Fruit fly (Drosophila melanogaster): ENCODE data around the gene CG10561.
A peak's percentile ranks its signal among the peaks of the same experiment; 100 is the strongest.

The CG10561 gene

DNA sequence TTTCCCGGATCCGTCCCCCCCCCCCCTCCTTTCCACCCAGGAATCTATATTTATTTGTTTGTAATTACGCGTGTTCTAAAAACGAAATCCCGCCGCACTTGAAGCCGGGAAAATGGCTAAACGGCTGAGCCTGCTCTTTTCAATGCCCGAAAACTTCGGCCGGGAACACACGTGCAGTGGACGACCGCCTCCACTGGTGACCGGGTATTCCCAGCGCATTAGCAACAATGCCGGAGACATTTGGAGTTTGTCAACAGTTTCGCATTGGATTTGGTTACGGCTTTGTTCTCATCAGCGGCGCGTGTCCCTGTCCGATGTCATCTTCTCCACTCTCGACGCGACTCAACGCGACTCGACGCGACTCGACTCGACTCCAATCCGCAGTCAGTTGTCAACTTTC, 9.8 kb upstream of the CG10561 start:
- TF ChIP-seq Hr39 (optimal IDR thresholded peaks at IDR 0.05) = peak; percentile 1
- no peak for TF ChIP-seq CG4617 (GFP tag; optimal IDR thresholded peaks at IDR 0.05; ENCODE audit: borderline replicate concordance)
- TF ChIP-seq tx (GFP tag; optimal IDR thresholded peaks at IDR 0.05) = no peak
- TF ChIP-seq Hey (tag; optimal IDR thresholded peaks at IDR 0.05) = peak; percentile 92
- peak; percentile 24 for TF ChIP-seq Ets65A (GFP tag)
- no peak for TF ChIP-seq Rfx (GFP tag; IDR thresholded peaks at IDR 0.05)

DNA sequence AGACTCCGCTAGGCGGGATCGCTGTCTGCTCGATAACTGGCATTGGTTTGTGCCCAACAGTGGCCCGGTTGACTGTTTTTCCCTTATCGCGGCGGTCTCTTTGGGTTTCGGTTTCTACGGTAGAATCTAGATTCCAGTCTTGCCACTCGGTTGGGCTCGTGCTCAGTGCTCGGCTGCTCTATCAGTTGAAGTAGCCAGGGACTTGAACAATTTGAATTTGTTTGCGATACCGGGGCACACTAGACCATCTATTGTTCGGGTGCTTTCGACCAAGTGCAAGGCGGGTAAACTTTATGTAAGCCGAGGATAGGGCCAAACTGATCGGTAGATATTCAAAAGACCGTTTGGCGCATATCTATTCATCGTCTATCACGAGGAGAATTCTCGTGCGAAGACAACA, 8.0 kb upstream of the CG10561 start:
- peak; percentile 69 for TF ChIP-seq exex (tag; optimal IDR thresholded peaks at IDR 0.05)
- no peak for TF ChIP-seq crp (GFP tag; optimal IDR thresholded peaks at IDR 0.05)
- TF ChIP-seq Sry-β (GFP tag; optimal IDR thresholded peaks at IDR 0.05) = no peak
- TF ChIP-seq Deaf1 (tag; optimal IDR thresholded peaks at IDR 0.05) = peak; percentile 84
- TF ChIP-seq Hey (tag; optimal IDR thresholded peaks at IDR 0.05) = peak; percentile 46
- TF ChIP-seq sug (tag; optimal IDR thresholded peaks at IDR 0.05) = peak; percentile 32
- peak; percentile 76 for TF ChIP-seq grn (GFP tag; optimal IDR thresholded peaks at IDR 0.05)
- 0 out of 3 replicates have a peak, but pooled peaks have one; percentile 10 for TF ChIP-seq so (GFP tag; IDR thresholded peaks at IDR 0.05)
- TF ChIP-seq mirr (GFP tag; optimal IDR thresholded peaks at IDR 0.05) = peak; percentile 78
- peak; percentile 43 for TF ChIP-seq cwo (GFP tag; optimal IDR thresholded peaks at IDR 0.05)

DNA sequence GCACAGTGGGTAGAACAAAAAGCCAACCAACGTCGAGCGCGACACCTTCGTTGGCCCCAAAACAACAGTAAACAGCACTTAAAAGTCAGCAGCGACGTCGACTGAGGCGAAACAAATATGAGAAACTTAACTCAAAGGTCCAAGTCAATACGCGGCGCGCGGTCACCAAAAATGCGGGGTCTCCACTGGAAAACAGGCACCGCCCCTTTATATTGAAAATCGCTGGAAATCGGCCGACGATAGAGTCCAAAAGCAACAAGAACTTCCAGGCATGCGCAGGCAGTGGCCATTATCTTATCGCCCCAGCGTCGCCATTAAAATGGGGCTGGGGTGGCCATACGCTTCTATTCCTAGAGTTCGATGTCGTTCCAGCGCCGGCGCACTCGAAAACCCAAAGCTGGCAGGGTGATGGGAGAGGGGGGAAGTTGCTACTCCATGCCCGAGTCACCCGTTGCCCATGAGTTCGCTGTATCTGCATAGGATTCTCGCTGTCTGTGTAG, 5.8 kb upstream of the CG10561 start, which contains the start of gene Lim3:
Gene Lim3 (minus strand): TSS at position 51 of the 500 bp plus-strand sequence.
- TF ChIP-seq sug (tag; optimal IDR thresholded peaks at IDR 0.05) = peak; percentile 8
- TF ChIP-seq ewg (GFP tag; optimal IDR thresholded peaks at IDR 0.05) = peak; percentile 97
- TF ChIP-seq prd (optimal IDR thresholded peaks at IDR 0.05) = no peak
- TF ChIP-seq prd (GFP tag; IDR thresholded peaks at IDR 0.05) = no peak
- no peak for TF ChIP-seq dpn (GFP tag; optimal IDR thresholded peaks at IDR 0.05)
- no peak for TF ChIP-seq CG9609 (GFP tag; optimal IDR thresholded peaks at IDR 0.05)
- 0 out of 3 replicates have a peak, but pooled peaks have one; percentile 34 for TF ChIP-seq vnd (GFP tag; IDR thresholded peaks at IDR 0.05; ENCODE audit: partially characterized antibody)
- peak; percentile 82 for TF ChIP-seq sd (tag; optimal IDR thresholded peaks at IDR 0.05)
- peak; percentile 86 for TF ChIP-seq GATAe (GFP tag; conservative IDR thresholded peaks at IDR 0.05)
- TF ChIP-seq ftz-f1 (GFP tag; optimal IDR thresholded peaks at IDR 0.05) = peak; percentile 3
- no peak for TF ChIP-seq CG34422 (GFP tag; IDR thresholded peaks at IDR 0.05)
- TF ChIP-seq chinmo (GFP tag; IDR thresholded peaks at IDR 0.05; ENCODE audit: partially characterized antibody) = 0 out of 4 replicates have a peak, but pooled peaks have one; percentile 66
- TF ChIP-seq Deaf1 (tag; optimal IDR thresholded peaks at IDR 0.05) = peak; percentile 58
- peak; percentile 95 for TF ChIP-seq crol (GFP tag; IDR thresholded peaks at IDR 0.05)
- TF ChIP-seq CG32532 (GFP tag; IDR thresholded peaks at IDR 0.05) = 0 out of 2 replicates have a peak, but pooled peaks have one; percentile 14
- no peak for TF ChIP-seq CG6689 (GFP tag; IDR thresholded peaks at IDR 0.05)
- TF ChIP-seq CG11504 (tag; optimal IDR thresholded peaks at IDR 0.05) = peak; percentile 3
- TF ChIP-seq CG11456 (GFP tag; IDR thresholded peaks at IDR 0.05) = no peak
- peak; percentile 32; the same call in 1 of the 3 replicates for TF ChIP-seq zen2 (GFP tag; IDR thresholded peaks at IDR 0.05; ENCODE audit: partially characterized antibody)
- peak; percentile 26 for TF ChIP-seq exex (tag; optimal IDR thresholded peaks at IDR 0.05)
- TF ChIP-seq CG43689 (GFP tag; IDR thresholded peaks at IDR 0.05) = no peak
- peak; percentile 17 for TF ChIP-seq phol (tag; optimal IDR thresholded peaks at IDR 0.05)
- TF ChIP-seq CG9932 (GFP tag; IDR thresholded peaks at IDR 0.05) = peak; percentile 17; the same call in 1 of the 2 replicates
- TF ChIP-seq Antp (GFP tag; optimal IDR thresholded peaks at IDR 0.05) = no peak
- TF ChIP-seq Nf-YC (tag; optimal IDR thresholded peaks at IDR 0.05) = peak; percentile 92
- TF ChIP-seq Nf-YB (GFP tag; optimal IDR thresholded peaks at IDR 0.05) = peak; percentile 84
- TF ChIP-seq CG7357 (GFP tag; IDR thresholded peaks at IDR 0.05) = no peak
- TF ChIP-seq CG2199 (GFP tag; IDR thresholded peaks at IDR 0.05) = 0 out of 3 replicates have a peak, but pooled peaks have one; percentile 41
- TF ChIP-seq grn (GFP tag; optimal IDR thresholded peaks at IDR 0.05) = peak; percentile 12
- TF ChIP-seq Med (GFP tag) = peak; percentile 75
- no peak for TF ChIP-seq pan (optimal IDR thresholded peaks at IDR 0.05)
- TF ChIP-seq pan (GFP tag; optimal IDR thresholded peaks at IDR 0.05 in 1 of 2, IDR thresholded peaks at IDR 0.05 in 1 of 2) = peak in 1 of 2 experiments; percentile 9
- no peak for TF ChIP-seq CG17328 (GFP tag; IDR thresholded peaks at IDR 0.05)
- TF ChIP-seq CG12391 (tag; optimal IDR thresholded peaks at IDR 0.05) = no peak
- no peak for TF ChIP-seq cwo (GFP tag; optimal IDR thresholded peaks at IDR 0.05)
- no peak for TF ChIP-seq Ssrp (tag; optimal IDR thresholded peaks at IDR 0.05)

Measured in whole organism, embryonic.